Worm (Caenorhabditis elegans) whole organism, late embryonic: ENCODE measurements around the gene srxa-7.
A peak's percentile ranks its signal among the peaks of the same experiment; 100 is the strongest.

Experiments
- C38D4.7 ChIP-seq: fragments of 200-800 bp; sonication (Bioruptor generic); optimal IDR thresholded peaks from 2 replicates; lab custom pipeline; 2018; ENCODE audit warnings: mild to moderate bottlenecking, missing genetic modification characterization, moderate library complexity, missing compliant biosample characterization
- F13H6.1 ChIP-seq: sonication (generic microtip); optimal IDR thresholded peaks from 2 replicates; lab custom pipeline; 2016; ENCODE audit warnings: missing genetic modification characterization, missing compliant biosample characterization
- K02D7.2 ChIP-seq: sonication (generic microtip); optimal IDR thresholded peaks from 2 replicates; lab custom pipeline; 2017; ENCODE audit warnings: mild to moderate bottlenecking, missing genetic modification characterization, missing compliant biosample characterization
- T23F11.4 ChIP-seq: fragments of 200-800 bp; sonication (Bioruptor generic); optimal IDR thresholded peaks from 2 replicates; lab custom pipeline; 2018; ENCODE audit warnings: mild to moderate bottlenecking, missing genetic modification characterization, missing compliant biosample characterization
- ahr-1 ChIP-seq: sonication (generic microtip); optimal IDR thresholded peaks from 2 replicates; lab custom pipeline; 2016; ENCODE audit warnings: missing genetic modification characterization, missing compliant biosample characterization
- ama-1 ChIP-seq: fragments of 150-350 bp; optimal IDR thresholded peaks from 2 replicates; lab custom pipeline; 2014
- ceh-14 ChIP-seq: sonication (generic microtip); optimal IDR thresholded peaks from 2 replicates; lab custom pipeline; 2016; ENCODE audit warnings: missing genotype, missing genetic modification characterization, missing compliant biosample characterization
- ceh-18 ChIP-seq: sonication (generic microtip); optimal IDR thresholded peaks from 2 replicates; lab custom pipeline; 2016; ENCODE audit warnings: missing genetic modification characterization, missing compliant biosample characterization
- ceh-2 ChIP-seq: sonication (generic microtip); optimal IDR thresholded peaks from 2 replicates; lab custom pipeline; 2016; ENCODE audit warnings: missing genotype, missing genetic modification characterization, missing compliant biosample characterization
- ceh-22 ChIP-seq: sonication (generic microtip); optimal IDR thresholded peaks from 2 replicates; lab custom pipeline; 2017; ENCODE audit warnings: missing biosample characterization, missing genetic modification characterization
- ceh-30 ChIP-seq: fragments of 150-350 bp; optimal IDR thresholded peaks from 2 replicates; lab custom pipeline; 2014; ENCODE audit warnings: missing biosample characterization, missing genetic modification characterization
- ceh-31 ChIP-seq: sonication (generic microtip); optimal IDR thresholded peaks from 2 replicates; lab custom pipeline; 2016; ENCODE audit warnings: missing genetic modification characterization, missing compliant biosample characterization
- ceh-34 ChIP-seq: sonication (generic microtip); optimal IDR thresholded peaks from 2 replicates; lab custom pipeline; 2016; ENCODE audit warnings: mild to moderate bottlenecking, missing genetic modification characterization, missing compliant biosample characterization
- ceh-48 ChIP-seq: sonication (generic microtip); optimal IDR thresholded peaks from 2 replicates; lab custom pipeline; 2016; ENCODE audit warnings: missing genetic modification characterization, inconsistent platforms, missing compliant biosample characterization
- ceh-6 ChIP-seq: fragments of 200-800 bp; sonication (Bioruptor generic); optimal IDR thresholded peaks from 2 replicates; lab custom pipeline; 2018; ENCODE audit warnings: mild to moderate bottlenecking, missing genetic modification characterization, missing compliant biosample characterization
- elt-2 ChIP-seq: sonication (generic microtip); optimal IDR thresholded peaks from 2 replicates; lab custom pipeline; 2016; ENCODE audit warnings: missing genetic modification reagents, missing genetic modification characterization, missing compliant biosample characterization
- elt-4 ChIP-seq: sonication (generic microtip); optimal IDR thresholded peaks from 2 replicates; lab custom pipeline; 2016; ENCODE audit warnings: missing genetic modification characterization, missing compliant biosample characterization
- eyg-1 ChIP-seq: sonication (generic microtip); optimal IDR thresholded peaks from 2 replicates; lab custom pipeline; 2016; ENCODE audit warnings: missing genotype, missing genetic modification characterization, missing compliant biosample characterization
- fax-1 ChIP-seq: sonication (generic microtip); optimal IDR thresholded peaks from 2 replicates; lab custom pipeline; 2016; ENCODE audit warnings: missing genotype, missing genetic modification characterization, missing compliant biosample characterization
- fkh-10 ChIP-seq: fragments of 150-350 bp; optimal IDR thresholded peaks from 2 replicates; lab custom pipeline; 2014; ENCODE audit warnings: missing biosample characterization, missing genetic modification reagents, missing genetic modification characterization
- fkh-6 ChIP-seq: sonication (generic microtip); optimal IDR thresholded peaks from 2 replicates; lab custom pipeline; 2016; ENCODE audit warnings: missing genetic modification characterization, missing compliant biosample characterization
- hlh-15 ChIP-seq: sonication (generic microtip); optimal IDR thresholded peaks from 2 replicates; lab custom pipeline; 2016; ENCODE audit warnings: missing genetic modification characterization, missing compliant biosample characterization
- hlh-30 ChIP-seq: sonication (generic microtip); optimal IDR thresholded peaks from 2 replicates; lab custom pipeline; 2017; ENCODE audit warnings: antibody characterized with exemption, missing genetic modification characterization, missing compliant biosample characterization; ENCODE audit not compliant: insufficient read depth
- hlh-6 ChIP-seq: sonication (generic microtip); optimal IDR thresholded peaks from 2 replicates; lab custom pipeline; 2016; ENCODE audit warnings: missing genotype, missing genetic modification characterization, missing compliant biosample characterization
- lim-6 ChIP-seq: sonication (generic microtip); optimal IDR thresholded peaks from 2 replicates; lab custom pipeline; 2016; ENCODE audit warnings: missing genetic modification characterization, missing compliant biosample characterization
- madf-2 ChIP-seq: sonication (generic microtip); optimal IDR thresholded peaks from 2 replicates; lab custom pipeline; 2017; ENCODE audit warnings: missing genetic modification characterization, missing compliant biosample characterization
- nfya-1 ChIP-seq: sonication (generic microtip); optimal IDR thresholded peaks from 2 replicates; lab custom pipeline; 2017; ENCODE audit warnings: missing genetic modification characterization, mild to moderate bottlenecking, missing compliant biosample characterization, antibody characterized with exemption, moderate library complexity
- nhr-11 ChIP-seq: fragments of 150-350 bp; optimal IDR thresholded peaks from 2 replicates; lab custom pipeline; 2014; ENCODE audit warnings: missing biosample characterization, missing genetic modification characterization
- nhr-232 ChIP-seq: sonication (generic microtip); optimal IDR thresholded peaks from 2 replicates; lab custom pipeline; 2016; ENCODE audit warnings: missing genetic modification characterization, missing compliant biosample characterization
- pha-2 ChIP-seq: sonication (generic microtip); optimal IDR thresholded peaks from 2 replicates; lab custom pipeline; 2017; ENCODE audit warnings: mild to moderate bottlenecking, missing genetic modification characterization, missing compliant biosample characterization
- pha-4 ChIP-seq: fragments of 150-350 bp; optimal IDR thresholded peaks from 2 replicates; lab custom pipeline; 2018; ENCODE audit warnings: missing biosample characterization, missing genetic modification reagents, missing genetic modification characterization
- pqm-1 ChIP-seq: sonication (generic microtip); optimal IDR thresholded peaks from 2 replicates; lab custom pipeline; 2016; ENCODE audit warnings: missing genetic modification characterization, missing compliant biosample characterization
- pros-1 ChIP-seq: fragments of 150-350 bp; optimal IDR thresholded peaks from 2 replicates; lab custom pipeline; 2014; ENCODE audit warnings: missing biosample characterization, missing genetic modification reagents, missing genetic modification characterization
- ref-2 ChIP-seq: sonication (generic microtip); optimal IDR thresholded peaks from 2 replicates; lab custom pipeline; 2016; ENCODE audit warnings: missing genetic modification characterization, missing compliant biosample characterization
- rnt-1 ChIP-seq: sonication (generic microtip); optimal IDR thresholded peaks from 2 replicates; lab custom pipeline; 2016; ENCODE audit warnings: missing genetic modification characterization, missing compliant biosample characterization
- sox-2 ChIP-seq: fragments of 200-800 bp; sonication (Bioruptor generic); IDR thresholded peaks from 2 replicates; pipeline ENCODE4 v1.3.6; 2022; ENCODE audit warnings: missing genetic modification reagents, missing genetic modification characterization, missing compliant biosample characterization
- syd-9 ChIP-seq: sonication (generic microtip); optimal IDR thresholded peaks from 2 replicates; lab custom pipeline; 2016; ENCODE audit warnings: mild to moderate bottlenecking, missing genetic modification characterization, moderate library complexity, missing compliant biosample characterization
- tbx-7 ChIP-seq: sonication (generic microtip); optimal IDR thresholded peaks from 2 replicates; lab custom pipeline; 2016; ENCODE audit warnings: missing genotype, missing genetic modification characterization, missing compliant biosample characterization
- unc-3 ChIP-seq, 2 experiments: fragments of 200-800 bp in 1 of 2; sonication (Bioruptor generic) in 1 of 2; sonication (generic microtip) in 1 of 2; conservative IDR thresholded peaks in 1 of 2; optimal IDR thresholded peaks in 1 of 2; 2 replicates each; pipeline versions ENCODE4 v1.3.6 to Lab custom; 2016 to 2022; ENCODE audit warnings: missing compliant biosample characterization in 2 of 2, missing genetic modification characterization in 2 of 2, missing genetic modification reagents in 1 of 2
- unc-42 ChIP-seq: sonication (generic microtip); optimal IDR thresholded peaks from 2 replicates; lab custom pipeline; 2016; ENCODE audit warnings: missing genotype, missing genetic modification characterization, missing compliant biosample characterization
- unc-55 ChIP-seq: sonication (generic microtip); optimal IDR thresholded peaks from 2 replicates; lab custom pipeline; 2017; ENCODE audit warnings: missing biosample characterization, missing genetic modification reagents, missing genetic modification characterization
- unc-86 ChIP-seq: sonication (generic microtip); optimal IDR thresholded peaks from 2 replicates; lab custom pipeline; 2016; ENCODE audit warnings: missing genetic modification characterization, missing compliant biosample characterization
- zip-5 ChIP-seq: sonication (generic microtip); optimal IDR thresholded peaks from 2 replicates; lab custom pipeline; 2016; ENCODE audit warnings: missing genetic modification characterization, missing compliant biosample characterization
- ztf-16 ChIP-seq: sonication (generic microtip); optimal IDR thresholded peaks from 2 replicates; lab custom pipeline; 2017; ENCODE audit warnings: missing genetic modification characterization, missing compliant biosample characterization

The srxa-7 gene

DNA sequence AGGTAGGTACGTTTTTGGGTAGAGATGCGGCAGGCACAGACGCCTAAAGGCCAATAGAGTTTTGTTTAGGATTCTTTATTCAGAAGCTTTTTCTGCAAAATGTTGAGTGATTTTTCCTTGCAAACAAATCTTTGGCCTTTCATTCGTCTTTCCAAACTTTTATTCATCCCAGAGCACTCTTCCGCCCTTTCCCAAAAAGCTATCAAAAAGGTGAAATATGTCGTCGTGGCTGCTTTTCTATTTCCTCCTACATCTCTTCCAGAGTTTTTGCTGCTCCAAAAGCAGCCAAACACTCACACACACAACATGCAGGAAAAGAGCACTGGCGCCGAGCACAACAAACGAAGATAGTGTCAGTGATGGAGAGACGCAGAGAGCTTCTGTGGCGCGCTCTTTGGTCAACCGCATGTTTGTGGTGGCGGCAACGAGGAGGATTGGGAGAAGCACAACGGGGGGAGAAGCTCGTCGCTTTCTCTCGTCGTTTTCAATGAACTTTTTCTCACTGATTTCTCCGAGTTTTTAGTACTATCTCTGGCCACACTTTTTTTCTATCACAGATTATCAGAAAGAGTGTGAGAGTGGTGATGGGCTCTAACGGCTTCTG is 43.5 kb downstream of the srxa-7 start:
- TF ChIP-seq hlh-15 (tag; lab: Kevin White, UChicago) (no peak), ztf-16 (tag; lab: Kevin White, UChicago) (no peak), ceh-31 (tag; lab: Kevin White, UChicago) (peak; percentile 29), unc-42 (tag; lab: Kevin White, UChicago) (peak; percentile 17), rnt-1 (tag; lab: Kevin White, UChicago) (peak; percentile 37), ceh-18 (tag; lab: Kevin White, UChicago) (peak; percentile 49), elt-4 (tag; lab: Kevin White, UChicago) (no peak), nfya-1 (tag; lab: Kevin White, UChicago) (peak; percentile 71), ama-1 (lab: Kevin White, UChicago) (no peak), ceh-6 (GFP tag; lab: Kevin White, UChicago) (no peak), fkh-6 (no peak)
- TF ChIP-seq, all 69 proteins: peak for 5

DNA sequence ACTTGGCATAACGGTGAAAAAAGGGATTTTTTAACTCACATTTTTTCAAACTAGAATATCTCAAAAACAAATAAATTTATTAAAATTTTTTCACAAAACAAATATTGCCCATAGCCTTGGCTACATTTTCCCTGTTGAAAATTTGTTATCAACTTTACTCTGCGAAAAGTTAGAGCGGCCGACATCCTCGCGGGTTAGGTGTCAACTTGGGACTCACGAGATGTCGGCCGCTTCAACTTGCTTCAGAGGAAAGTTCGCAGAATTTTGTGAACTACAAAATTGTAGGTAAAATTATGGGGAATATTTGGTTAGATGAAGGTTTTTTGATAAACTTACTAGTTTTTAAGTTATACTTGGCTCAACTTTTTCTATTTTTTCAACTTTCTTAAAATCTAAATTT is 44.4 kb downstream of the srxa-7 start:
- no peak for TF ChIP-seq ceh-48
- no peak for TF ChIP-seq hlh-30 (tag; lab: Kevin White, UChicago)
- TF ChIP-seq, all 69 proteins: peak for 0

- TF ChIP-seq ceh-18 (tag; lab: Kevin White, UChicago), result peak; percentile 49
- TF ChIP-seq F13H6.1 (tag; lab: Kevin White, UChicago), result no peak
- TF ChIP-seq ztf-16 (tag; lab: Kevin White, UChicago), result no peak
- TF ChIP-seq pros-1 (tag; lab: Kevin White, UChicago), result no peak
- TF ChIP-seq ceh-34 (tag; lab: Kevin White, UChicago), result no peak
- TF ChIP-seq T23F11.4 (GFP tag; lab: Kevin White, UChicago), result no peak
- TF ChIP-seq pha-4 (tag; lab: Kevin White, UChicago), result no peak
- TF ChIP-seq pqm-1 (tag; lab: Kevin White, UChicago), result no peak
- no peak for TF ChIP-seq elt-4 (tag; lab: Kevin White, UChicago)
- TF ChIP-seq ahr-1 (tag; lab: Kevin White, UChicago), result no peak
- peak; percentile 32 for TF ChIP-seq nfya-1 (tag; lab: Kevin White, UChicago)
- no peak for TF ChIP-seq hlh-6 (tag; lab: Kevin White, UChicago)
- no peak for TF ChIP-seq nhr-232
- TF ChIP-seq ceh-30 (tag; lab: Kevin White, UChicago), result no peak
- TF ChIP-seq sox-2 (GFP tag; lab: Robert Waterston, UW), result no peak
- TF ChIP-seq fax-1, result no peak
- no peak for TF ChIP-seq syd-9 (tag; lab: Kevin White, UChicago)
These were observed 44.9 kb downstream of the srxa-7 start for ce11 chrV:16352282-16352681.

DNA sequence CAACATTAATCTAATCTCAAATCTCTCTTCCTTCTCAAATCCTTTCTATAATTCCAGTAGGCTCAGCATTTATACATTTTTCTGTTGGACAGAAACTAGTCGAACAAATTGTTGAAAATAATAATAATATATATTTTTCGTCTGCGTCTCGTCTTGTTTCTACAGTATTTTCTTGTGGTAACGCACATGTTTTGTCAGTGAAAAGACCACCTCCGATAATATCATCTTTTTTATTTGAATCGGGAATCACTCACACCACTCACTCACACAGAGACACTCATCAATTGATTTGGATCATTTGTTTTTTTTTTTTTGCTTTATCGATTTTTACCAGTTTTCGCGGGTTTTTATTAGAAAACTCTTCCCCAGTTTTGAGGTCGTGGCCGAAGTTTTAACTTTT is 47.3 kb downstream of the srxa-7 start:
- TF ChIP-seq ceh-48 (no peak), nhr-232 (no peak), lim-6 (no peak), ceh-22 (tag; lab: Kevin White, UChicago) (no peak), tbx-7 (tag; lab: Kevin White, UChicago) (no peak), T23F11.4 (GFP tag; lab: Kevin White, UChicago) (no peak), ref-2 (no peak), madf-2 (tag; lab: Kevin White, UChicago) (no peak), fax-1 (no peak), pqm-1 (tag; lab: Kevin White, UChicago) (no peak), elt-2 (tag; lab: Kevin White, UChicago) (no peak), unc-3 (GFP tag; conservative IDR thresholded peaks at IDR 0.05; lab: Robert Waterston, UW) (no peak), unc-3 (tag; optimal IDR thresholded peaks at IDR 0.05; lab: Kevin White, UChicago) (no peak), ahr-1 (tag; lab: Kevin White, UChicago) (no peak)

ce11 chrV:16355941-16356340 is 48.6 kb downstream of the srxa-7 start:
- peak; percentile 53 for TF ChIP-seq ztf-16 (tag; lab: Kevin White, UChicago)
- peak; percentile 62 for TF ChIP-seq eyg-1 (tag; lab: Kevin White, UChicago)
- TF ChIP-seq rnt-1 (tag; lab: Kevin White, UChicago), result peak; percentile 76
- TF ChIP-seq unc-55 (GFP tag; lab: Kevin White, UChicago), result peak; percentile 92
- no peak for TF ChIP-seq unc-86 (tag; lab: Kevin White, UChicago)
- peak; percentile 68 for TF ChIP-seq pqm-1 (tag; lab: Kevin White, UChicago)
- TF ChIP-seq pha-2 (tag; lab: Kevin White, UChicago), result peak; percentile 50
- no peak for TF ChIP-seq nhr-11
- peak; percentile 63 for TF ChIP-seq F13H6.1 (tag; lab: Kevin White, UChicago)
- peak; percentile 62 for TF ChIP-seq ceh-2 (tag; lab: Kevin White, UChicago)
- TF ChIP-seq zip-5 (tag; lab: Kevin White, UChicago), result no peak
- TF ChIP-seq pros-1 (tag; lab: Kevin White, UChicago), result peak; percentile 96
- TF ChIP-seq K02D7.2 (tag; lab: Kevin White, UChicago), result no peak
- no peak for TF ChIP-seq C38D4.7 (GFP tag; lab: Kevin White, UChicago)
- TF ChIP-seq fkh-6, result no peak
- peak; percentile 58 for TF ChIP-seq ceh-14 (tag; lab: Kevin White, UChicago)
- no peak for TF ChIP-seq fkh-10 (GFP tag; lab: Kevin White, UChicago)
- peak; percentile 92 for TF ChIP-seq nfya-1 (tag; lab: Kevin White, UChicago)
